Worm (Caenorhabditis elegans) whole organism, young adult: ENCODE measurements around the gene pat-9.
A peak's percentile ranks its signal among the peaks of the same experiment; 100 is the strongest.

Experiments
- B0019.2 ChIP-seq: fragments of 200-800 bp; sonication (Bioruptor generic); conservative IDR thresholded peaks from 2 replicates; pipeline ENCODE4 v1.3.6; 2022; ENCODE audit warnings: missing genetic modification reagents, missing genetic modification characterization, missing compliant biosample characterization
- F33H1.4 ChIP-seq: fragments of 200-800 bp; sonication (Bioruptor generic); IDR thresholded peaks from 2 replicates; pipeline ENCODE4 v1.3.6; 2022; ENCODE audit warnings: missing genetic modification reagents, missing genetic modification characterization, missing compliant biosample characterization
- F57A8.1 ChIP-seq: fragments of 200-800 bp; sonication (Bioruptor generic); optimal IDR thresholded peaks from 2 replicates; lab custom pipeline; 2018; ENCODE audit warnings: mild to moderate bottlenecking, missing genetic modification characterization, moderate library complexity, missing compliant biosample characterization
- K11D2.4 ChIP-seq: fragments of 200-800 bp; sonication (Bioruptor generic); IDR thresholded peaks from 2 replicates; pipeline ENCODE4 v1.3.6; 2022; ENCODE audit warnings: missing genetic modification reagents, missing genetic modification characterization, missing compliant biosample characterization
- K12H6.12 ChIP-seq: fragments of 200-800 bp; sonication (Bioruptor generic); optimal IDR thresholded peaks from 2 replicates; lab custom pipeline; 2018; ENCODE audit warnings: mild to moderate bottlenecking, missing genetic modification characterization, missing compliant biosample characterization
- T26A5.8 ChIP-seq: sonication (generic microtip); optimal IDR thresholded peaks from 2 replicates; lab custom pipeline; 2016; ENCODE audit warnings: missing genetic modification characterization, missing compliant biosample characterization
- Y53G8AR.9 ChIP-seq: fragments of 200-800 bp; sonication (Bioruptor generic); conservative IDR thresholded peaks from 2 replicates; pipeline ENCODE4 v1.3.6; 2022; ENCODE audit warnings: missing genetic modification reagents, missing genetic modification characterization, missing compliant biosample characterization
- Y56A3A.18 ChIP-seq: fragments of 200-800 bp; sonication (Bioruptor generic); IDR thresholded peaks from 2 replicates; pipeline ENCODE4 v1.3.6; 2022; ENCODE audit warnings: missing genetic modification reagents, missing genetic modification characterization, missing compliant biosample characterization
- ZK185.1 ChIP-seq: sonication (generic microtip); optimal IDR thresholded peaks from 2 replicates; lab custom pipeline; 2016; ENCODE audit warnings: mild to moderate bottlenecking, missing genetic modification characterization, missing compliant biosample characterization; ENCODE audit not compliant: poor library complexity, severe bottlenecking
- athp-1 ChIP-seq: sonication (generic microtip); optimal IDR thresholded peaks from 2 replicates; lab custom pipeline; 2017; ENCODE audit warnings: mild to moderate bottlenecking, missing genetic modification characterization, missing compliant biosample characterization
- attf-3 ChIP-seq: fragments of 200-800 bp; sonication (Bioruptor generic); conservative IDR thresholded peaks from 2 replicates; pipeline ENCODE4 v1.3.6; 2022; ENCODE audit warnings: missing genetic modification reagents, missing genetic modification characterization, missing compliant biosample characterization
- attf-5 ChIP-seq: fragments of 200-800 bp; sonication (Bioruptor generic); optimal IDR thresholded peaks from 2 replicates; lab custom pipeline; 2018; ENCODE audit warnings: mild to moderate bottlenecking, missing genetic modification characterization, missing compliant biosample characterization
- ccch-3 ChIP-seq: fragments of 200-800 bp; sonication (Bioruptor generic); optimal IDR thresholded peaks from 2 replicates; lab custom pipeline; 2018; ENCODE audit warnings: mild to moderate bottlenecking, missing genetic modification characterization, missing compliant biosample characterization
- cebp-1 ChIP-seq, 2 experiments: fragments of 200-800 bp in 1 of 2; sonication (Bioruptor generic) in 1 of 2; sonication (generic microtip) in 1 of 2; IDR thresholded peaks in 1 of 2; optimal IDR thresholded peaks in 1 of 2; 2 replicates each; pipeline versions ENCODE4 v1.3.6 to Lab custom; 2017 to 2022; ENCODE audit warnings: missing compliant biosample characterization in 2 of 2, missing genetic modification characterization in 2 of 2, mild to moderate bottlenecking in 1 of 2, missing genetic modification reagents in 1 of 2, moderate library complexity in 1 of 2
- ceh-100 ChIP-seq: fragments of 200-800 bp; sonication (Bioruptor generic); IDR thresholded peaks from 2 replicates; pipeline ENCODE4 v1.3.6; 2022; ENCODE audit warnings: missing genetic modification reagents, missing genetic modification characterization, missing compliant biosample characterization
- ceh-27 ChIP-seq: fragments of 200-800 bp; sonication (Bioruptor generic); optimal IDR thresholded peaks from 2 replicates; lab custom pipeline; 2018; ENCODE audit warnings: mild to moderate bottlenecking, missing genetic modification characterization, moderate library complexity, missing compliant biosample characterization
- ceh-58 ChIP-seq: fragments of 200-800 bp; sonication (Bioruptor generic); IDR thresholded peaks from 2 replicates; pipeline ENCODE4 v1.3.6; 2022; ENCODE audit warnings: missing genetic modification characterization, missing compliant biosample characterization
- ceh-79 ChIP-seq: sonication (generic microtip); optimal IDR thresholded peaks from 2 replicates; lab custom pipeline; 2017; ENCODE audit warnings: mild to moderate bottlenecking, missing genetic modification characterization, missing compliant biosample characterization
- die-1 ChIP-seq: sonication (generic microtip); optimal IDR thresholded peaks from 2 replicates; lab custom pipeline; 2016; ENCODE audit warnings: missing genotype, mild to moderate bottlenecking, missing genetic modification characterization, missing compliant biosample characterization
- dpl-1 ChIP-seq: fragments of 150-350 bp; optimal IDR thresholded peaks from 2 replicates; lab custom pipeline; 2014; ENCODE audit warnings: missing biosample characterization, missing genetic modification reagents, missing genetic modification characterization
- gei-17 ChIP-seq: fragments of 200-800 bp; sonication (Bioruptor generic); optimal IDR thresholded peaks from 2 replicates; lab custom pipeline; 2018; ENCODE audit warnings: mild to moderate bottlenecking, missing genetic modification characterization, missing compliant biosample characterization
- him-1 ChIP-seq: sonication (generic microtip); optimal IDR thresholded peaks from 2 replicates; lab custom pipeline; 2016; ENCODE audit warnings: missing genotype, missing genetic modification reagents, missing genetic modification characterization, missing compliant biosample characterization
- hlh-26 ChIP-seq: fragments of 200-800 bp; sonication (Bioruptor generic); conservative IDR thresholded peaks from 2 replicates; pipeline ENCODE4 v1.3.6; 2022; ENCODE audit warnings: missing genetic modification reagents, missing genetic modification characterization, missing compliant biosample characterization
- hmg-1.2 ChIP-seq: fragments of 200-800 bp; sonication (Bioruptor generic); IDR thresholded peaks from 2 replicates; pipeline ENCODE4 v1.3.6; 2022; ENCODE audit warnings: missing genetic modification reagents, missing genetic modification characterization, missing compliant biosample characterization
- hmg-20 ChIP-seq: fragments of 200-800 bp; sonication (Bioruptor generic); IDR thresholded peaks from 2 replicates; pipeline ENCODE4 v1.3.6; 2022; ENCODE audit warnings: missing genetic modification reagents, missing genetic modification characterization, missing compliant biosample characterization
- hsf-1 ChIP-seq: fragments of 200-800 bp; sonication (Bioruptor generic); IDR thresholded peaks from 2 replicates; pipeline ENCODE4 v1.3.6; 2022; ENCODE audit warnings: missing genetic modification reagents, missing genetic modification characterization, missing compliant biosample characterization
- lin-26 ChIP-seq: fragments of 200-800 bp; sonication (Bioruptor generic); IDR thresholded peaks from 2 replicates; pipeline ENCODE4 v1.3.6; 2022; ENCODE audit warnings: missing genetic modification reagents, missing genetic modification characterization, missing compliant biosample characterization
- lin-40 ChIP-seq: sonication (generic microtip); optimal IDR thresholded peaks from 2 replicates; lab custom pipeline; 2016; ENCODE audit warnings: missing genetic modification characterization, mild to moderate bottlenecking, missing compliant biosample characterization, missing genotype, missing genetic modification reagents
- lsl-1 ChIP-seq: fragments of 200-800 bp; sonication (Bioruptor generic); optimal IDR thresholded peaks from 2 replicates; lab custom pipeline; 2018; ENCODE audit warnings: mild to moderate bottlenecking, missing genetic modification characterization, moderate library complexity, missing compliant biosample characterization
- mes-4 ChIP-seq: sonication (generic microtip); optimal IDR thresholded peaks from 2 replicates; lab custom pipeline; 2016; ENCODE audit warnings: missing genotype, missing genetic modification characterization, missing compliant biosample characterization
- nfya-1 ChIP-seq: sonication (generic microtip); optimal IDR thresholded peaks from 2 replicates; lab custom pipeline; 2017; ENCODE audit warnings: antibody characterized with exemption, missing compliant biosample characterization, missing genetic modification characterization, borderline replicate concordance; ENCODE audit not compliant: insufficient read depth
- nhr-120 ChIP-seq: fragments of 200-800 bp; sonication (Bioruptor generic); IDR thresholded peaks from 2 replicates; pipeline ENCODE4 v1.3.6; 2022; ENCODE audit warnings: missing genetic modification characterization, missing compliant biosample characterization
- nhr-179 ChIP-seq: sonication (generic microtip); optimal IDR thresholded peaks from 2 replicates; lab custom pipeline; 2016; ENCODE audit warnings: mild to moderate bottlenecking, missing genetic modification characterization, missing compliant biosample characterization
- nhr-90 ChIP-seq: sonication (generic microtip); optimal IDR thresholded peaks from 2 replicates; lab custom pipeline; 2016; ENCODE audit warnings: missing genotype, mild to moderate bottlenecking, missing genetic modification characterization, missing compliant biosample characterization
- pbrm-1 ChIP-seq: fragments of 200-800 bp; sonication (Bioruptor generic); IDR thresholded peaks from 2 replicates; pipeline ENCODE4 v1.3.6; 2022; ENCODE audit warnings: missing genetic modification reagents, missing genetic modification characterization, missing compliant biosample characterization
- sea-2 ChIP-seq: fragments of 200-800 bp; sonication (Bioruptor generic); IDR thresholded peaks from 2 replicates; pipeline ENCODE4 v1.3.6; 2022; ENCODE audit warnings: missing genetic modification characterization, missing compliant biosample characterization
- snpc-1.1 ChIP-seq: sonication (generic microtip); optimal IDR thresholded peaks from 2 replicates; lab custom pipeline; 2017; ENCODE audit warnings: missing genetic modification characterization, mild to moderate bottlenecking, missing compliant biosample characterization, antibody characterized with exemption, moderate library complexity, missing genotype, missing genetic modification reagents; ENCODE audit not compliant: insufficient read depth
- somi-1 ChIP-seq: fragments of 200-800 bp; sonication (Bioruptor generic); optimal IDR thresholded peaks from 2 replicates; lab custom pipeline; 2018; ENCODE audit warnings: mild to moderate bottlenecking, missing genetic modification characterization, missing compliant biosample characterization
- tbp1 ChIP-seq: fragments of 200-800 bp; sonication (Bioruptor generic); optimal IDR thresholded peaks from 2 replicates; lab custom pipeline; 2018; ENCODE audit warnings: mild to moderate bottlenecking, missing genetic modification characterization, missing compliant biosample characterization
- tlf-1 ChIP-seq: fragments of 200-800 bp; sonication (Bioruptor generic); optimal IDR thresholded peaks from 2 replicates; lab custom pipeline; 2018; ENCODE audit warnings: mild to moderate bottlenecking, missing genetic modification characterization, missing compliant biosample characterization
- xnd-1 ChIP-seq: sonication (generic microtip); optimal IDR thresholded peaks from 2 replicates; lab custom pipeline; 2016; ENCODE audit warnings: missing genotype, missing genetic modification reagents, missing genetic modification characterization, missing compliant biosample characterization
- zfh-2 ChIP-seq: fragments of 200-800 bp; sonication (Bioruptor generic); conservative IDR thresholded peaks from 2 replicates; pipeline ENCODE4 v1.3.6; 2022; ENCODE audit warnings: missing genetic modification reagents, missing genetic modification characterization, missing compliant biosample characterization
- zim-3 ChIP-seq: sonication (generic microtip); optimal IDR thresholded peaks from 2 replicates; lab custom pipeline; 2017; ENCODE audit warnings: mild to moderate bottlenecking, missing genetic modification characterization, moderate library complexity, missing compliant biosample characterization
- ztf-18 ChIP-seq: sonication (generic microtip); optimal IDR thresholded peaks from 2 replicates; lab custom pipeline; 2016; ENCODE audit warnings: missing genotype, mild to moderate bottlenecking, missing genetic modification characterization, missing compliant biosample characterization
- ztf-25 ChIP-seq: fragments of 200-800 bp; sonication (Bioruptor generic); IDR thresholded peaks from 2 replicates; pipeline ENCODE4 v1.3.6; 2022; ENCODE audit warnings: missing genetic modification reagents, missing genetic modification characterization, missing compliant biosample characterization
- ztf-26 ChIP-seq: sonication (generic microtip); optimal IDR thresholded peaks from 2 replicates; lab custom pipeline; 2017; ENCODE audit warnings: missing genetic modification characterization, missing compliant biosample characterization
- ztf-3 ChIP-seq: fragments of 200-800 bp; sonication (Bioruptor generic); optimal IDR thresholded peaks from 2 replicates; lab custom pipeline; 2018; ENCODE audit warnings: mild to moderate bottlenecking, missing genetic modification characterization, missing compliant biosample characterization

Gene pat-9

DNA sequence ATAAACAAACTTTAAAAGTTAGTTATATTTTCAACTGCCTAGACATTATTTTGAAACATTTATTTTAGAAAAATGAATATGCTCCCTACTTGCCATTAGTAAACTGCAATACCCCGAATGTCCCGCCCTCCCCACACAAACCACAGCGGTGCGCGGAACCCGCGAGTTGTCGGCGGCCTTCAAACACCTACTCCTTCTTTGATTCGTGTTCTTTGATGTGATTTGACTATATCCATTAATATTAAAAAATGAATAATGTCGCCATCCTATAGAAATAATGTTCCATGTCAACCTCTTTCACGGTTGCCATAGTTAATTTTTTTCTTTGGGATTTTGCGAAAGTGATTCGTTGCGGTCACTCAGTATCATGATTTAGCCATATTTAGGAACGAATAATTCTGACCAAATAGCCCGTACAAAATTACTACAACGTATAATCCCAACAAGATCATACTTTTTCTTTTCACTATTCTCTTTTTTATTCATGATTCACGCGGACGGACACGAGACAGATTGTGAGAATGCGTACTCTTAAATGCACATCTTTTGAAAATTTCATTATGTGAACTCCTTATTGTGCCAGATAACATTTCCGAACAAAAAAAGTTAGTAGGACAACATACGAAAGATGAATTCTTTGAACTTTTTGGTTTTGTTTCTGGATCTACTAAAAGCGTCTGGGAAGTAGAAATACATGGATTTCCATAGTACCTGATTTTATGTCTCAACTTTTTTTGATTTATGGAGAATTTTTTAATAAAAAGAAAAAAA lies 28.0 kb downstream of the pat-9 start (continued):
- TF ChIP-seq ceh-79 (no peak), tlf-1 (GFP tag; lab: Kevin White, UChicago) (no peak), ZK185.1 (tag; lab: Kevin White, UChicago) (no peak), lsl-1 (GFP tag; lab: Kevin White, UChicago) (no peak), nhr-90 (tag; lab: Kevin White, UChicago) (no peak), tbp1 (GFP tag; lab: Kevin White, UChicago) (peak; percentile 50), T26A5.8 (tag; lab: Kevin White, UChicago) (no peak), die-1 (tag; lab: Kevin White, UChicago) (no peak), ccch-3 (GFP tag; lab: Kevin White, UChicago) (no peak), Y53G8AR.9 (GFP tag; lab: Robert Waterston, UW) (0 out of 2 replicates have a peak, but pooled peaks have one; percentile 11), B0019.2 (GFP tag; lab: Robert Waterston, UW) (no peak), cebp-1 (GFP tag; IDR thresholded peaks at IDR 0.05; lab: Robert Waterston, UW) (no peak), cebp-1 (tag; optimal IDR thresholded peaks at IDR 0.05; lab: Kevin White, UChicago) (no peak), ztf-26 (tag; lab: Kevin White, UChicago) (no peak), K11D2.4 (GFP tag; lab: Robert Waterston, UW) (no peak), ceh-27 (GFP tag; lab: Kevin White, UChicago) (no peak), zim-3 (tag; lab: Kevin White, UChicago) (no peak), hmg-20 (GFP tag; lab: Robert Waterston, UW) (no peak), hmg-1.2 (GFP tag; lab: Robert Waterston, UW) (peak; percentile 89), nhr-179 (no peak), athp-1 (tag; lab: Kevin White, UChicago) (no peak), F33H1.4 (GFP tag; lab: Robert Waterston, UW) (no peak), lin-26 (GFP tag; lab: Robert Waterston, UW) (no peak), attf-5 (GFP tag; lab: Kevin White, UChicago) (no peak), snpc-1.1 (tag; lab: Kevin White, UChicago) (peak; percentile 94), ceh-100 (GFP tag; lab: Robert Waterston, UW) (no peak), ztf-25 (no peak), lin-40 (no peak), K12H6.12 (tag; lab: Kevin White, UChicago) (no peak), hsf-1 (GFP tag; lab: Robert Waterston, UW) (no peak), somi-1 (GFP tag; lab: Kevin White, UChicago) (no peak), Y56A3A.18 (no peak), pbrm-1 (peak; percentile 48; the same call in 1 of the 2 replicates), gei-17 (GFP tag; lab: Kevin White, UChicago) (no peak), zfh-2 (GFP tag; lab: Robert Waterston, UW) (no peak), ztf-18 (tag; lab: Kevin White, UChicago) (no peak), attf-3 (GFP tag; lab: Robert Waterston, UW) (no peak), him-1 (tag; lab: Kevin White, UChicago) (peak; percentile 81), ceh-58 (GFP tag; lab: Robert Waterston, UW) (no peak), sea-2 (GFP tag; lab: Robert Waterston, UW) (no peak), nhr-120 (GFP tag; lab: Robert Waterston, UW) (no peak), xnd-1 (tag; lab: Kevin White, UChicago) (no peak), ztf-3 (GFP tag; lab: Kevin White, UChicago) (no peak), mes-4 (tag; lab: Kevin White, UChicago) (no peak), F57A8.1 (no peak), nfya-1 (tag; lab: Kevin White, UChicago) (no peak), dpl-1 (no peak), hlh-26 (GFP tag; lab: Robert Waterston, UW) (no peak)
